Worm (Caenorhabditis elegans): Measurements from ENCODE around the gene nstp-8.

nstp-8 gene

ce11 chrV:2230912-2231311 is 15.5 kb downstream of the nstp-8 start, which contains the start of gene nhr-134 (continued):
- TF ChIP-seq ceh-44 (GFP tag; IDR thresholded peaks at IDR 0.05), result no peak
- TF ChIP-seq D1046.2 (GFP tag; IDR thresholded peaks at IDR 0.05), result no peak
- TF ChIP-seq daf-16 (GFP tag; optimal IDR thresholded peaks at IDR 0.05), result no peak
- TF ChIP-seq daf-16 (tag; optimal IDR thresholded peaks at IDR 0.05), result peak; percentile 44
- TF ChIP-seq nhr-77 (tag; optimal IDR thresholded peaks at IDR 0.05), result no peak
- TF ChIP-seq skn-1 (tag; optimal IDR thresholded peaks at IDR 0.05), result no peak
- no peak for TF ChIP-seq nhr-48 (tag; optimal IDR thresholded peaks at IDR 0.05)
- peak in 1 of 2 experiments; percentile 3 for TF ChIP-seq lsy-2 (tag; optimal IDR thresholded peaks at IDR 0.05)
- no peak for TF ChIP-seq nhr-11 (tag; optimal IDR thresholded peaks at IDR 0.05)
- TF ChIP-seq nhr-28 (tag; optimal IDR thresholded peaks at IDR 0.05), result peak; percentile 30
- no peak for TF ChIP-seq vab-7 (GFP tag; IDR thresholded peaks at IDR 0.05)
- TF ChIP-seq ZK337.2 (GFP tag; IDR thresholded peaks at IDR 0.05), result no peak
- no peak for TF ChIP-seq mdt-29 (GFP tag; IDR thresholded peaks at IDR 0.05)
- TF ChIP-seq ceh-32 (tag; optimal IDR thresholded peaks at IDR 0.05; ENCODE audit: poor library complexity), result no peak
- no peak for TF ChIP-seq ceh-62 (tag; optimal IDR thresholded peaks at IDR 0.05)
- TF ChIP-seq rbr-2 (tag; optimal IDR thresholded peaks at IDR 0.05), result no peak
- TF ChIP-seq nhr-10 (tag; optimal IDR thresholded peaks at IDR 0.05), result no peak
- TF ChIP-seq ztf-11 (tag; optimal IDR thresholded peaks at IDR 0.05), result no peak
- TF ChIP-seq T20F7.1 (GFP tag; optimal IDR thresholded peaks at IDR 0.05), result no peak
- TF ChIP-seq lin-13 (GFP tag; optimal IDR thresholded peaks at IDR 0.05), result no peak
- TF ChIP-seq dve-1 (tag; optimal IDR thresholded peaks at IDR 0.05; ENCODE audit: insufficient read depth), result peak; percentile 44
- no peak for TF ChIP-seq tag-97 (GFP tag; IDR thresholded peaks at IDR 0.05)
- no peak for TF ChIP-seq mxl-2 (GFP tag; conservative IDR thresholded peaks at IDR 0.05)
- no peak for TF ChIP-seq fos-1 (tag; optimal IDR thresholded peaks at IDR 0.05)
- no peak for TF ChIP-seq egl-43 (GFP tag; IDR thresholded peaks at IDR 0.05)
- no peak for TF ChIP-seq duxl-1 (tag; optimal IDR thresholded peaks at IDR 0.05; ENCODE audit: poor library complexity)
- no peak for TF ChIP-seq saeg-2 (GFP tag; IDR thresholded peaks at IDR 0.05)

ce11 chrV:2233177-2233576 is 17.7 kb downstream of the nstp-8 start, which contains the start of gene nhr-96:
nhr-96 (plus strand) TSS chrV:2233477.
- no peak for TF ChIP-seq nhr-77 (tag; optimal IDR thresholded peaks at IDR 0.05)
- TF ChIP-seq egl-27 (tag; optimal IDR thresholded peaks at IDR 0.05), result no peak
- no peak for TF ChIP-seq T26A8.4 (GFP tag; IDR thresholded peaks at IDR 0.05)
- no peak for TF ChIP-seq tag-97 (GFP tag; IDR thresholded peaks at IDR 0.05)
- no peak for TF ChIP-seq set-16 (GFP tag; IDR thresholded peaks at IDR 0.05)
- no peak for TF ChIP-seq jun-1 (tag; optimal IDR thresholded peaks at IDR 0.05)
- no peak for TF ChIP-seq lir-3 (tag; optimal IDR thresholded peaks at IDR 0.05)
- no peak for TF ChIP-seq dmd-8 (GFP tag; IDR thresholded peaks at IDR 0.05)
- no peak for TF ChIP-seq nhr-11 (tag; optimal IDR thresholded peaks at IDR 0.05)
- TF ChIP-seq ctbp-1 (GFP tag; IDR thresholded peaks at IDR 0.05), result no peak
- no peak for TF ChIP-seq tra-1 (GFP tag; IDR thresholded peaks at IDR 0.05)

DNA sequence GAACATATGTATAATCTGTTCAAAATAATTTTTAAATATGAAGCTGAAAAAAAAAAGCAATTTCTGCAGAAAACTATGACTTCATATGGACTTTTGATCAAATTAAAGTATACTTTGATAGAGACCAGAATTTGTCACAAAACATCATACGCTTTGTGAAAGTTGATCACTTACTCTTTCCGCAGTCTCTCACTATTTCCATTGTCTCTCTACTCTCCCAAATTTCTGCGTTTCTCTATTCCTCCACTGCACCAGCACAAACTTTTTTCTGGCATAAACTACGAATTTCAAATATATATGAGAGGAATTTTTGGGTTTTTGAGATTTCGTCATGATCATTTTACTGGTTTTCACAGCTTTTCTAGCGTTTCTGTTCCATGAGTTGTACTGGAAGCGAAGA is 20.4 kb downstream of the nstp-8 start, which contains the start of gene cyp-33C4:
Gene cyp-33C4, plus strand, starts transcription at position 293 of the 400 bp plus-strand sequence.
- TF ChIP-seq hlh-30 (tag; optimal IDR thresholded peaks at IDR 0.05; ENCODE audit: insufficient read depth) (peak; percentile 32), gei-8 (GFP tag; optimal IDR thresholded peaks at IDR 0.05) (no peak), nhr-28 (tag; optimal IDR thresholded peaks at IDR 0.05) (peak; percentile 91), ces-1 (GFP tag; optimal IDR thresholded peaks at IDR 0.05) (no peak), tag-97 (GFP tag; IDR thresholded peaks at IDR 0.05) (no peak), nhr-111 (GFP tag; optimal IDR thresholded peaks at IDR 0.05) (no peak), duxl-1 (tag; optimal IDR thresholded peaks at IDR 0.05; ENCODE audit: poor library complexity) (no peak), cey-2 (tag; optimal IDR thresholded peaks at IDR 0.05; ENCODE audit: borderline replicate concordance, insufficient read depth) (no peak), F10B5.3 (tag; optimal IDR thresholded peaks at IDR 0.05) (no peak), nhr-77 (tag; optimal IDR thresholded peaks at IDR 0.05) (peak; percentile 14), saeg-2 (GFP tag; IDR thresholded peaks at IDR 0.05) (no peak), ceh-28 (tag; optimal IDR thresholded peaks at IDR 0.05) (no peak), nhr-76 (tag; optimal IDR thresholded peaks at IDR 0.05) (no peak), jun-1 (tag; optimal IDR thresholded peaks at IDR 0.05) (no peak), daf-16 (GFP tag; optimal IDR thresholded peaks at IDR 0.05) (no peak), daf-16 (tag; optimal IDR thresholded peaks at IDR 0.05) (peak; percentile 10), dmd-6 (GFP tag; IDR thresholded peaks at IDR 0.05) (peak; percentile 75), unc-39 (tag; optimal IDR thresholded peaks at IDR 0.05) (no peak), Y105C5A.15 (GFP tag; IDR thresholded peaks at IDR 0.05) (no peak), Y75B8A.6 (GFP tag; IDR thresholded peaks at IDR 0.05) (no peak), nhr-237 (tag; optimal IDR thresholded peaks at IDR 0.05) (no peak), F49E8.2 (tag; optimal IDR thresholded peaks at IDR 0.05; ENCODE audit: borderline replicate concordance) (no peak)

Measured in whole organism, L4 larva.